Worm (Caenorhabditis elegans) whole organism, L1 larva: ENCODE data around the gene F21H7.5.

Experiments
- ceh-63 ChIP-seq: fragments of 200-800 bp; sonication (Bioruptor generic); optimal IDR thresholded peaks from 2 replicates; lab custom pipeline; 2018; ENCODE audit warnings: mild to moderate bottlenecking, missing genetic modification characterization, missing compliant biosample characterization
- ceh-82 ChIP-seq, 3 experiments: fragments of 150-350 bp in 1 of 3; sonication (generic microtip) in 2 of 3; optimal IDR thresholded peaks; 2 replicates each; lab custom pipeline; 2014 to 2017; ENCODE audit warnings: missing biosample characterization in 3 of 3, missing genetic modification characterization in 3 of 3
- ceh-88 ChIP-seq: fragments of 200-800 bp; sonication (Bioruptor generic); IDR thresholded peaks from 2 replicates; pipeline ENCODE4 v1.3.6; 2022; ENCODE audit warnings: missing genetic modification characterization, missing compliant biosample characterization
- ets-5 ChIP-seq: fragments of 200-800 bp; sonication (Bioruptor generic); IDR thresholded peaks from 2 replicates; pipeline ENCODE4 v1.3.6; 2022; ENCODE audit warnings: missing genetic modification characterization, missing compliant biosample characterization
- lin-13 ChIP-seq: fragments of 150-350 bp; optimal IDR thresholded peaks from 2 replicates; lab custom pipeline; 2014; ENCODE audit warnings: missing biosample characterization, missing genetic modification reagents, missing genetic modification characterization
- nhr-28 ChIP-seq: fragments of 150-350 bp; optimal IDR thresholded peaks from 2 replicates; lab custom pipeline; 2014; ENCODE audit warnings: missing biosample characterization, missing genetic modification characterization
- pax-3 ChIP-seq: fragments of 200-800 bp; sonication (Bioruptor generic); optimal IDR thresholded peaks from 2 replicates; lab custom pipeline; 2018; ENCODE audit warnings: mild to moderate bottlenecking, missing genetic modification characterization, moderate library complexity, missing compliant biosample characterization
- skn-1 ChIP-seq: fragments of 150-350 bp; optimal IDR thresholded peaks from 2 replicates; lab custom pipeline; 2014; ENCODE audit warnings: missing biosample characterization, missing genetic modification characterization
- sox-4 ChIP-seq: sonication (generic microtip); optimal IDR thresholded peaks from 2 replicates; lab custom pipeline; 2016; ENCODE audit warnings: missing genetic modification characterization, missing compliant biosample characterization
- unc-30 ChIP-seq: sonication (generic microtip); optimal IDR thresholded peaks from 2 replicates; lab custom pipeline; 2017; ENCODE audit warnings: missing biosample characterization, missing genetic modification characterization
- ztf-11 ChIP-seq, 2 experiments: sonication (generic microtip); optimal IDR thresholded peaks; 2 replicates each; lab custom pipeline; 2016 to 2017; ENCODE audit warnings: missing genetic modification characterization in 2 of 2, missing biosample characterization in 1 of 2, missing compliant biosample characterization in 1 of 2

- TF ChIP-seq sox-4 (tag; lab: Kevin White, UChicago) = no peak
- no peak for TF ChIP-seq ceh-82 (tag; optimal IDR thresholded peaks at IDR 0.05; lab: Kevin White, UChicago)
- no peak for TF ChIP-seq ztf-11 (tag; optimal IDR thresholded peaks at IDR 0.05; lab: Kevin White, UChicago)
- no peak for TF ChIP-seq ceh-88 (GFP tag; lab: Robert Waterston, UW)
- TF ChIP-seq lin-13 (GFP tag; lab: Kevin White, UChicago) = no peak
- TF ChIP-seq ceh-63 (GFP tag; lab: Kevin White, UChicago) = no peak
- TF ChIP-seq pax-3 = no peak
- no peak for TF ChIP-seq nhr-28 (tag; lab: Kevin White, UChicago)
- no peak for TF ChIP-seq skn-1 (tag; lab: Kevin White, UChicago)
- TF ChIP-seq ets-5 = no peak
- TF ChIP-seq unc-30 (tag; lab: Kevin White, UChicago) = no peak
Measured at ce11 chrV:16202618-16203017, 34.7 kb upstream of the F21H7.5 start, which contains the start of gene F11A5.18.
